Worm (Caenorhabditis elegans) whole organism, L4/young adult: ENCODE measurements around the gene spdl-1.

Experiments used
- W03F9.2 ChIP-seq: fragments of 150-350 bp; optimal IDR thresholded peaks from 2 replicates; lab custom pipeline; 2014; ENCODE audit warnings: missing biosample characterization, missing genetic modification characterization
- dao-5 ChIP-seq: sonication (generic microtip); optimal IDR thresholded peaks from 2 replicates; lab custom pipeline; 2016; ENCODE audit warnings: missing genotype, missing genetic modification characterization, moderate library complexity, missing compliant biosample characterization
- him-1 ChIP-seq: sonication (generic microtip); optimal IDR thresholded peaks from 2 replicates; lab custom pipeline; 2016; ENCODE audit warnings: missing genotype, missing genetic modification reagents, missing genetic modification characterization, missing compliant biosample characterization

The spdl-1 gene

DNA sequence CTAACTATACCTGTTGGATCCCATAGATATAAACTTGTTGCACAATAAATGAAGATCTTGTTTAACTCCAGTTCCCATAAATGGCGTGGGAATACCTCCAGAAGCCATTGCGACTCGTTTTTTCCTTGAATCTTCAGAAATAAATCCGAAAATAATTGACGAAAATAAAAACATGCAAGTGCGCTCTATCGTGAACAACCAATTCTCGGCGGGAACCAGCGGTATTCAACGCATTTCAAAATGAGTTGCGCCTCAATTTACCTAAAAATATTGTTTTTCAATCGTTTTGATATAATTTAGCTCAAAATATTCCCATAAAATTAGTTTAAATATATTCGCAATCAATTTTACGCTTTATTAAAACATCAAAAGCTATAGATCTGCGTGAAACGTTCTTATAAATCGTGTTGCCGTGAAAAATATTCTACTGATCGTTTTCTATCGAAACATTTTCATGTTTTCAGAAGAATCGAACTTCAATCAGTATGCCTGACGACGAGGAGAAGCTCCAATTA lies at the start of gene spdl-1, which contains the start of gene snpc-1.1:
spdl-1 (plus strand) TSS at position 465 of the 515 bp plus-strand sequence.
snpc-1.1 (minus strand) TSS at position 200 of the 515 bp plus-strand sequence.
- no peak for TF ChIP-seq dao-5 (tag; lab: Kevin White, UChicago)
- TF ChIP-seq him-1 (tag; lab: Kevin White, UChicago): no peak
- no peak for TF ChIP-seq W03F9.2 (tag; lab: Kevin White, UChicago)

DNA sequence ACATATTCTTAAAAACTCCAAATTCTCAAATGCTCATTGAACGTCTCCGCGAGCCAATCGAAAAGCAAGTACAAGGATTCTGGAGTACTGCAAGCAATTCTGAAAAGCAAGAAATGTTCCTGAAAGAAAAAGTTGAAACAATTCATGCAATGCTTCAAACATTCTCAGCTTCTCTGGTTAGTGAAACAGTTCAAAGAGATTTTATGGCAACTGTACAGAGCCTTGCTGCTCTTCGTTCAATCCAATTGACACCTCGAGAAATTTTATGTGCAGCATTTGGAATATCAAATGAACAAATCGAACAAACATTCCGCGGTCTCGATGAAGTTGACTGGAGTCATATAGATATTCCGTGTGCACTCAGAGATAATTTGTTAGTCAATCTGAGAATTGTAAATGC lies 44.6 kb upstream of the spdl-1 start:
- no peak for TF ChIP-seq dao-5 (tag; lab: Kevin White, UChicago)
- no peak for TF ChIP-seq him-1 (tag; lab: Kevin White, UChicago)
- no peak for TF ChIP-seq W03F9.2 (tag; lab: Kevin White, UChicago)

DNA sequence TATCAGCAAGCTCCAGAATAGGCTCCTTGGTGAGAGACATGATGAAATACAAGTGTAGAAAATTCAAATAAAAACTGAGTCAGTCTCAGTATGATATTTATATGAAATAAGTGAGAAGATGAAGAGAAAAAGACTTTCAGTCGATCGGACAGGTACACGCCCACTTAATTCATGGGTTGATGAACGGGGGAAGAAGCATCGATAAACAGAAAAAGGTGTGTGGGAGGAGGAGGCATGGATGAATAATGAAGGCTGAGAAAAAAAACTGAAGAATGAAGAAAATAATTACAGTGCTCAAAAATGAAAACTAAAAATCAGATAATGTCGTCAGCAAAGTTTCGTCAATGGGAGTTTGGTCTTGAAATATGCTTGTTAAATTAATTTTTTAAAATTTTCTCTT lies 27.9 kb upstream of the spdl-1 start, which contains the start of gene trx-1:
trx-1 (minus strand) TSS at position 101 of the 400 bp plus-strand sequence.
- TF ChIP-seq dao-5 (tag; lab: Kevin White, UChicago): no peak
- no peak for TF ChIP-seq him-1 (tag; lab: Kevin White, UChicago)
- no peak for TF ChIP-seq W03F9.2 (tag; lab: Kevin White, UChicago)

DNA sequence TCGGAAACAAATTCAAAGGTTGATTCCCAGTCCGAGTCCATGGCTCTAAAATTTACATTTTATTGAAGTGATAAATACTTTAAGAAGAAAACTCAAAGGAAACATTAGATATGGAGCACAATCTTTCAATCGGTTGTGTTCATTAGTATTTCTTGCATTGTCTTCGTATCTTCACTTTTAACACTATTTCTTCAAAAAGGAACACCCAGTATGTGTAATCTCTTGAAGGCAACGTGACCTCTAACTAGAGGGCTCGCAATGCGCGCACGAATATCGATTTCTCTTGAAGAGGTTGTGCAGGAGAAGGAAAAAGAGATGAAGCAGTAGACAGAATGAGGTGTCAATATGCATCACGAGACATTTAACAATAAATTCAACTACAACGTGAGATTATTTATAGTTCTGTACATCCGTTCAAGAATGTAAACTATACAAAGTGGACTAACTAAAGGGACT lies 26.2 kb upstream of the spdl-1 start, which contains the start of the genes B0228.6 and B0228.1:
B0228.6 (minus strand) TSS at position 51 of the 456 bp plus-strand sequence.
B0228.1 (plus strand) TSS at position 228 of the 456 bp plus-strand sequence.
- no peak for TF ChIP-seq dao-5 (tag; lab: Kevin White, UChicago)
- no peak for TF ChIP-seq W03F9.2 (tag; lab: Kevin White, UChicago)
- TF ChIP-seq him-1 (tag; lab: Kevin White, UChicago): no peak

DNA sequence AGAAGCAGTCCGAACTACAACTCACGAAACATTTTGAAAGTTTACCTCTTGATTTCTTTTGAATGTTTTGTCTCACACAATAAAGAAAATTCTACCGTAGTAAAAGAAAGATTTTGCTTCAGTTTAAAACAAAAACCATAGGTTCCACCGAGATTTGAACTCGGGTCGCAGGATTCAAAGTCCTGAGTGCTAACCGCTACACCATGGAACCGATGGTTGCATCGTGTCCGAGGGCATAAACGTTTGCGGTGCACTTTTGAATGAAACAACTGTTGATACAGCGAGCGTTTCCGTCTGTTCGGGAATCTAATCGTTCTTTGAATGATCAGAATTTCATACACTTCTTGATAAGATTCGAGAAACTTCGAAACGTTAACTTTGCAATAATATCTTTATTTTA lies 24.6 kb upstream of the spdl-1 start:
- TF ChIP-seq dao-5 (tag; lab: Kevin White, UChicago) (peak; percentile 38), W03F9.2 (tag; lab: Kevin White, UChicago) (peak; percentile 32), him-1 (tag; lab: Kevin White, UChicago) (no peak)

DNA sequence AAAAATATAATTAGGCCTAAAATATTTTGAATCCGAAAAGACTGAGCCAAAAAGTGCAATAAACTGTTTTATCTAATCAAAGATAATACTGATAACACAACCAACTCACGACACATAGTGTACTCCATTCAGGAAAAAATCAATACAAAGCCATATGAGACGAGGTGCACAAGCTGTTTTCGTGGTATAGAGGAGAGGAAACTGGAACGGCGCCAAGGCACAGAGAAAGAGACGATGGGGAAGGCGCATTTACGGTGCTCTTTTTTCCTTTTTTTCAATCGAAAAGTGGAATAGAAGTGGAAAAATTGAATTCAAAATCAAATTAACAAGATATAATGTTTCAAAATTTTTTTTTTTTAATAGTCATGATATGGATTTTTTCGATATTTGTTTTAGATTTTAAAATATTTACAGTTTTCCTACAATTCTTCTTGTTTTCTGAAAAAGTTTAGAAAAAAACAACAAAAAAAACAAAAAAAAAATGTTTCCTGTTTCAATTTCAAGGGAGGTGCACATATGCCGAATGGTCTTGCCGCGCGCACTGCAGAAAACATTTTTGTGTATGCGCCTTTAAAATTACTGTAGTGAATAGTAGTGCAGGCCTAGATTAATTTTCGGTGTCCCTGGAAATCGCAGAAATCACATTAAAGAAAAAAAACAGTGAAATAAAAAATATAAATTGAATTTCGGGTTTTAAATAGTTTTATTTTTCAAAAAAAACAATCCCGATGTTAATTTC lies 22.8 kb upstream of the spdl-1 start, which contains the start of gene B0228.7:
B0228.7 (minus strand) TSS at position 627 of the 739 bp plus-strand sequence.
- no peak for TF ChIP-seq dao-5 (tag; lab: Kevin White, UChicago)
- no peak for TF ChIP-seq W03F9.2 (tag; lab: Kevin White, UChicago)

DNA sequence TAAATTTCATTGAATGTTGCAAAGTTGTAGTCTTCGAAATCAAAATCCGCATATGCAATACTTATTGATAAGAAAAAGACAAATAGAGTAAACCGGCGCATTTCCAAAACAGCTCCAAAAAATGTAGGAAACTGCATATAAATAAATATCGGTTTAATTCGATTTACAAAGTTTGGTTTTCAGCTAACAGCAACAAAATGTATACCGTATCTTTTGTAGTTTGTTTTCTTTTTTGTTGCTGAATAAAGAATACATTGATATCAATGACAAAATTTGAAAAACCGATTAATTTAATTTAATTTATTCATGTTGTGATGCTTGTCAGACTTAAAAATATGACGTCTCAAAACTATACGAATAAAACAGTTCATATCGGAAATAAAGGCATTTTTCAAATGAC lies 19.9 kb upstream of the spdl-1 start, which contains the start of gene B0228.8:
B0228.8 (minus strand) TSS at position 101 of the 400 bp plus-strand sequence.
- no peak for TF ChIP-seq W03F9.2 (tag; lab: Kevin White, UChicago)

DNA sequence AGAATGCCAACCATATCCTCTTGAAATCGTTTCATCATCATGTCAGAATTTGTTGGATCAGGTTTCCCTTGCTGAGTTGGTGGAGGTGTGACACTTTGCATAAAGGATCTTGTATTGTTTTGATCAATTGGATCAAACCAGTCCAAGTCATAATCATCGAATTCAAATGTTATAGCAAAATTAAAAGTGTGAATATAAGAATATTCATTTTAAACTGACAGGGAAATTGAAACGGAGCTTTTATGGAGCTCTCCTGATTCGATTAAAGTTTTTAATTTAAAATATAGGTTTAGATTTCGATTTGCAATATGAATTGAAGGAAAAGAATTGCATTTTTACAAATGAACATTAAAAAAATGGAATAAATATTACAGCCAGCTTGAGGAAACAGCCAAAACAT lies 17.8 kb upstream of the spdl-1 start, which contains the start of gene B0228.9:
B0228.9 (minus strand) TSS at position 101 of the 400 bp plus-strand sequence.
- TF ChIP-seq W03F9.2 (tag; lab: Kevin White, UChicago): no peak

DNA sequence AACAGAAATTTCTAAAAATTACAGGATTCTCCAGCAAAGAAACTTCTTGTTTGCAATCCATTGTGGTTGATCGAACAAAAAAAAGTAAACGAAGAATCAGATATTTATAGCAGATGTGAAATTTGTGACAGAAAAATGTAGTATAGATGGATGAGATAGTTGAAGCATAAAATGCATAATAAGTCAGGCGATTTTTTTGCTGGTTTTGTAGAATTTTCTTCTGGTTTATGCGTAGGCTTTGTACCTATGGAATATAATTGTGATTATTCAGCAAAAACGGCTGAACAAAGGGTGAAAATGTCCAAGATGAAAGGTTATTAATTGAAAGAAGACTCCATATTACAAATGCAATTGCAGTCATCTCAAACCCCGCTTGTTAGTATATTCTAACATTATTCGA lies 15.9 kb upstream of the spdl-1 start, which contains the start of gene srh-39:
srh-39 (minus strand) TSS at position 101 of the 400 bp plus-strand sequence.
- no peak for TF ChIP-seq W03F9.2 (tag; lab: Kevin White, UChicago)
- no peak for TF ChIP-seq him-1 (tag; lab: Kevin White, UChicago)
- no peak for TF ChIP-seq dao-5 (tag; lab: Kevin White, UChicago)

DNA sequence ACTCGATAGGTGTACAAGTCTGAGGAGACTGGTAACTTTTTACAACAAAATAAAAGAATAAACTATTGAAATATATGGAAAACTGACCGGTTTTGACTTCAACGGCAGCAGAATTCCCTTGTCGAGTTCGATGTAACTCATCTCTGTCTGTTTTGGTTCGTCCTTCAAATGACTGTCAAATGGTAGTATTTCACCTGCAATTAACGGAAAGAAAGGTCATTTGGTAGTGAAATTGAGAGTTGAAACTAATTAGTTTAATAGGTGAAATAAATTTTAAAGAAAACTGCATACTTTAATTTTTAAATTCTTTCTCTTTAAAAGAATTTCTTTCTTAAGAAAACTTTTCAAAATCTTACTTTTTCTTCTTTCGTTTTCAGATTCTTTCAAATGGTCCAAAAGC lies 12.1 kb upstream of the spdl-1 start:
- TF ChIP-seq him-1 (tag; lab: Kevin White, UChicago) (no peak), W03F9.2 (tag; lab: Kevin White, UChicago) (no peak), dao-5 (tag; lab: Kevin White, UChicago) (no peak)

DNA sequence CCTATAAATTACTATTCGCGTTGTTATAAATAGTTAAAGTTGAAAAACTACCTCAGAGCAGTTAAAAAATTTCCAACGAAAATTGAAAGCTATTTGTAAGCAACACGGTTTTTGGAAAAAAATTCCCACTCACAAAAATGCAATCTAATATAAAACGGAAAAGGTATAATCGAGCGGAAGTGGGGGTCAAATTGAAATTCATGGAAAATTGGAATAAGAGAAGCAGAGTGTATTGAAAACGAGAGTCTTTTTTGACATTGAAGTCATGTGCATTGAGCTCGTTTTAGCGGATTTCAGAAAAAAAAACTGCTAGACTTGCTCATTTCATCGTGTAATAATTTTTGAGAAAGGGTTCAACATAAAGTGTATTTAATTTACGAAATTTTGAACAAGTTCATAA lies 11.1 kb upstream of the spdl-1 start:
- TF ChIP-seq him-1 (tag; lab: Kevin White, UChicago): no peak
- TF ChIP-seq W03F9.2 (tag; lab: Kevin White, UChicago): no peak

DNA sequence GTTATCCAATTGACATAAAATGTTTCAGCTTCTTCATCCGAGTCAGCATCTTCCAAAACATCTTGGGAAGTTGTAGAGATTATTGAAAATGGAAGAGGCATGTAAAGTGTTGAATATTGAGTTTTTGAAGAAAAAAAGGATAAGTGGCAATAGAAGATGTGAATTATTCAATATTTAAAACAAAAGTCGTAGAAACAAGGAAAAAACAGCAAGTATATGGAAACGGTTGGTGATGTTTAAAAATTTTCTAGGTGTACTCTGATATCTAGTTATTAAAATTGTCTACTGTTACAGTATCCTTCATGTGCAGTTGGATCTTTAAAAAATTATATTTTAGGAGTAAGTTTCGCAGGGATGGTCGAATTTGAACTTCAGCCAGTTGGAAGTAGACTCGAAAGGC lies 9.4 kb upstream of the spdl-1 start, which contains the start of gene C06A8.8:
C06A8.8 (minus strand) TSS at position 101 of the 400 bp plus-strand sequence.
- TF ChIP-seq dao-5 (tag; lab: Kevin White, UChicago) (no peak), W03F9.2 (tag; lab: Kevin White, UChicago) (no peak), him-1 (tag; lab: Kevin White, UChicago) (no peak)

DNA sequence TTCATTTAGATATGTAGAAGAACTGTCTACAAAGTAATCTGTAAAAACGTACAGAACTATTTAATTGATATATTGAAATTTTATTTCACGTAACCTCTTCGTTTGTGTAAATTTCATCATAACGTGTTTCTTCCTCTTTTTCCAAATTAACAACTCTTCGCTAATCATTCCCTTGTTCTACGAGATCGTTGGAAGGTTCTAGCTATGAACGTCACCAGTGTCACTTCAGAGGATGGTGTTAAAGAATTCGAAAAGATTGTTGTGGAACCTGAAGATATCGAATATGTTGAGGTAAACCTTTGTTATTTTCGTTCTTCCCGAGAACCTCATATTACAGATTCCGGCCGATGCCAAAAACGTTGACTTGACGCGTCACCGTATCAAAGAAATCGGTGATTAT lies 9.0 kb upstream of the spdl-1 start, which contains the start of gene C06A8.6:
C06A8.6 (plus strand) TSS at position 89 of the 400 bp plus-strand sequence.
- TF ChIP-seq him-1 (tag; lab: Kevin White, UChicago) (no peak), W03F9.2 (tag; lab: Kevin White, UChicago) (no peak), dao-5 (tag; lab: Kevin White, UChicago) (no peak)
